Worm (Caenorhabditis elegans) whole organism, L2 larva: ENCODE results near the gene fbxa-155.

Source experiments
- aly-2 ChIP-seq: fragments of 150-350 bp; optimal IDR thresholded peaks from 2 replicates; lab custom pipeline; 2014; ENCODE audit warnings: missing biosample characterization, missing genetic modification characterization
- ama-1 ChIP-seq: fragments of 150-350 bp; optimal IDR thresholded peaks from 2 replicates; lab custom pipeline; 2018; ENCODE audit warnings: inconsistent platforms
- blmp-1 ChIP-seq: sonication (generic microtip); optimal IDR thresholded peaks from 2 replicates; lab custom pipeline; 2017; ENCODE audit warnings: missing genetic modification characterization, mild to moderate bottlenecking, missing compliant biosample characterization, antibody characterized with exemption, moderate library complexity; ENCODE audit not compliant: insufficient read depth
- gmeb-1 ChIP-seq: fragments of 150-350 bp; optimal IDR thresholded peaks from 2 replicates; lab custom pipeline; 2014; ENCODE audit warnings: missing biosample characterization, missing genetic modification characterization
- lin-13 ChIP-seq: fragments of 150-350 bp; optimal IDR thresholded peaks from 2 replicates; lab custom pipeline; 2014; ENCODE audit warnings: missing biosample characterization, missing genetic modification reagents, missing genetic modification characterization
- lsy-2 ChIP-seq, 2 experiments: fragments of 150-350 bp in 1 of 2; sonication (generic microtip) in 1 of 2; optimal IDR thresholded peaks; 2 replicates each; lab custom pipeline; 2014 to 2017; ENCODE audit warnings: missing biosample characterization in 2 of 2, missing genetic modification characterization in 2 of 2
- mdl-1 ChIP-seq, 2 experiments: fragments of 150-350 bp in 1 of 2; sonication (generic microtip) in 1 of 2; optimal IDR thresholded peaks; 2 replicates each; lab custom pipeline; 2017; ENCODE audit warnings: missing biosample characterization in 2 of 2, missing genetic modification characterization in 2 of 2
- nhr-21 ChIP-seq: fragments of 150-350 bp; optimal IDR thresholded peaks from 2 replicates; lab custom pipeline; 2014; ENCODE audit warnings: missing biosample characterization, missing genetic modification characterization
- nhr-237 ChIP-seq: fragments of 150-350 bp; optimal IDR thresholded peaks from 2 replicates; lab custom pipeline; 2014; ENCODE audit warnings: missing biosample characterization, missing genetic modification characterization
- nhr-25 ChIP-seq: fragments of 150-350 bp; sonication (generic microtip); optimal IDR thresholded peaks from 3 replicates; lab custom pipeline; 2014; ENCODE audit warnings: missing biosample characterization, missing genetic modification characterization
- snpc-4 ChIP-seq: fragments of 150-350 bp; optimal IDR thresholded peaks from 2 replicates; lab custom pipeline; 2014; ENCODE audit warnings: missing biosample characterization, missing genetic modification characterization
- unc-62 ChIP-seq: fragments of 150-350 bp; optimal IDR thresholded peaks from 2 replicates; lab custom pipeline; 2014; ENCODE audit warnings: missing biosample characterization, missing genetic modification reagents, missing genetic modification characterization
- ztf-1 ChIP-seq: fragments of 200-800 bp; sonication (Bioruptor generic); conservative IDR thresholded peaks from 2 replicates; pipeline ENCODE4 v1.3.6; 2022; ENCODE audit warnings: missing genetic modification characterization, missing compliant biosample characterization

ce11 chrIII:9988352-9988751, 21.7 kb downstream of the fbxa-155 start, which contains the start of gene C05B5.1:
- no peak for TF ChIP-seq snpc-4 (tag; lab: Kevin White, UChicago)
- no peak for TF ChIP-seq nhr-237
- TF ChIP-seq lsy-2 (tag; optimal IDR thresholded peaks at IDR 0.05; lab: Kevin White, UChicago): no peak
- TF ChIP-seq mdl-1 (tag; optimal IDR thresholded peaks at IDR 0.05; lab: Kevin White, UChicago): no peak
- no peak for TF ChIP-seq nhr-21 (tag; lab: Kevin White, UChicago)
- no peak for TF ChIP-seq ztf-1
- no peak for TF ChIP-seq lin-13 (GFP tag; lab: Kevin White, UChicago)
- no peak for TF ChIP-seq nhr-25 (tag; lab: Kevin White, UChicago)
- no peak for TF ChIP-seq gmeb-1 (tag; lab: Kevin White, UChicago)
- TF ChIP-seq unc-62 (GFP tag; lab: Kevin White, UChicago): no peak
- no peak for TF ChIP-seq blmp-1 (tag; lab: Kevin White, UChicago)
- TF ChIP-seq aly-2 (tag; lab: Kevin White, UChicago): no peak
- no peak for TF ChIP-seq ama-1
